Fruit fly (Drosophila melanogaster): ENCODE results near the gene CG43843.

The CG43843 gene

DNA sequence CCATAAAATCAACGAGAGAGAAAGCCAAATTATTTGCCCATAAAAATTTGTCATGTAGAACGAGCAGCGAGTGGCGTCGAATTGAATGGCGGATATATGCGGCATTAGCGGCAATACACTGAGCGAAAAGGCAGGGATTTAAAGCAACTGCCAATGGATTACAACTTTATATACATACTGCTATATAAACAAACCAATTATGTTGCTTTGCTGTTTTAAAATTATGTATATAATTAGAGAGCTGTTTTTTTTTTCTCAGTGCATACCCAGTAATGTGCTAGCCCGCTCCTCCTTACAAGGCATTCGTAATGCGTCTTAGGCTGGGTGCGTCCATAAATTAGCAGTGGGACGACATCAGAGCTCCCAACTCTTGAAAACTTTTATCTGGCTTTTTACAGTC is 7.7 kb upstream of the CG43843 start (continued):
- no peak for TF ChIP-seq pan (optimal IDR thresholded peaks at IDR 0.05)
- TF ChIP-seq pan (GFP tag; optimal IDR thresholded peaks at IDR 0.05 in 1 of 2, IDR thresholded peaks at IDR 0.05 in 1 of 2) = peak in 1 of 2 experiments; percentile 58
- TF ChIP-seq ttk (GFP tag; IDR thresholded peaks at IDR 0.05) = no peak
- no peak for TF ChIP-seq Mad (GFP tag; optimal IDR thresholded peaks at IDR 0.05)
- no peak for TF ChIP-seq mam (GFP tag; optimal IDR thresholded peaks at IDR 0.05)
- no peak for TF ChIP-seq cato (GFP tag; optimal IDR thresholded peaks at IDR 0.05; ENCODE audit: borderline replicate concordance)
- TF ChIP-seq ham (GFP tag; IDR thresholded peaks at IDR 0.05) = no peak
- no peak for TF ChIP-seq CG7987 (GFP tag; optimal IDR thresholded peaks at IDR 0.05)
- peak; percentile 14; the same call in 1 of the 2 replicates for TF ChIP-seq CG9215 (GFP tag; IDR thresholded peaks at IDR 0.05)
- no peak for TF ChIP-seq CrebB (tag; optimal IDR thresholded peaks at IDR 0.05)
- no peak for TF ChIP-seq CG13296 (GFP tag; optimal IDR thresholded peaks at IDR 0.05)
- no peak for TF ChIP-seq btn (GFP tag; optimal IDR thresholded peaks at IDR 0.05)
- TF ChIP-seq CG8359 (GFP tag; optimal IDR thresholded peaks at IDR 0.05; ENCODE audit: borderline replicate concordance) = no peak
- TF ChIP-seq nom (GFP tag; optimal IDR thresholded peaks at IDR 0.05) = no peak
- TF ChIP-seq CG1024 (GFP tag; IDR thresholded peaks at IDR 0.05) = no peak
- no peak for TF ChIP-seq Lhr (GFP tag; optimal IDR thresholded peaks at IDR 0.05)
- no peak for TF ChIP-seq Doc2 (GFP tag; IDR thresholded peaks at IDR 0.05)
- TF ChIP-seq Ada2b (GFP tag; IDR thresholded peaks at IDR 0.05) = peak; percentile 43; the same call in 1 of the 2 replicates
- TF ChIP-seq CG11504 (tag; optimal IDR thresholded peaks at IDR 0.05) = peak; percentile 52
- no peak for TF ChIP-seq trem (tag; optimal IDR thresholded peaks at IDR 0.05)
- TF ChIP-seq dmrt99B (tag; optimal IDR thresholded peaks at IDR 0.05) = peak; percentile 42
- no peak for TF ChIP-seq rib (GFP tag; IDR thresholded peaks at IDR 0.05)
- no peak for TF ChIP-seq zf30C (GFP tag; optimal IDR thresholded peaks at IDR 0.05)
- peak; percentile 62 for TF ChIP-seq Rfx (GFP tag; IDR thresholded peaks at IDR 0.05)
- no peak for TF ChIP-seq MBD-R2 (GFP tag; IDR thresholded peaks at IDR 0.05)
- no peak for TF ChIP-seq gsb (GFP tag; IDR thresholded peaks at IDR 0.05)
- no peak for TF ChIP-seq salm (tag; optimal IDR thresholded peaks at IDR 0.05)
- no peak for TF ChIP-seq CG15479 (GFP tag; optimal IDR thresholded peaks at IDR 0.05)
- no peak for TF ChIP-seq CG12299 (tag; optimal IDR thresholded peaks at IDR 0.05)
- TF ChIP-seq Kr (GFP tag; optimal IDR thresholded peaks at IDR 0.05) = no peak
- no peak for TF ChIP-seq Poxn (GFP tag; IDR thresholded peaks at IDR 0.05)
- peak; percentile 34 for TF ChIP-seq Hsf (GFP tag; optimal IDR thresholded peaks at IDR 0.05)
- TF ChIP-seq CG10959 (GFP tag; IDR thresholded peaks at IDR 0.05) = no peak
- TF ChIP-seq CG7839 (tag; optimal IDR thresholded peaks at IDR 0.05) = peak; percentile 45
- TF ChIP-seq CG4404 (GFP tag; IDR thresholded peaks at IDR 0.05) = no peak
- TF ChIP-seq CG31441 (GFP tag; IDR thresholded peaks at IDR 0.05) = no peak
- TF ChIP-seq ara (GFP tag; IDR thresholded peaks at IDR 0.05) = no peak
- TF ChIP-seq Sry-δ (GFP tag; optimal IDR thresholded peaks at IDR 0.05) = no peak
- TF ChIP-seq CG10654 (GFP tag; optimal IDR thresholded peaks at IDR 0.05) = no peak
- no peak for TF ChIP-seq NC2β (GFP tag; optimal IDR thresholded peaks at IDR 0.05)
- TF ChIP-seq sim (GFP tag; IDR thresholded peaks at IDR 0.05) = no peak
- no peak for TF ChIP-seq ATbp (GFP tag; optimal IDR thresholded peaks at IDR 0.05)
- TF ChIP-seq PHDP (tag; optimal IDR thresholded peaks at IDR 0.05) = no peak
- no peak for TF ChIP-seq CG3065 (GFP tag; optimal IDR thresholded peaks at IDR 0.05)
- TF ChIP-seq kay (GFP tag; optimal IDR thresholded peaks at IDR 0.05) = no peak
- no peak for TF ChIP-seq Dek (tag; optimal IDR thresholded peaks at IDR 0.05)
- no peak for TF ChIP-seq ems (GFP tag; optimal IDR thresholded peaks at IDR 0.05)
- no peak for TF ChIP-seq CG43689 (GFP tag; IDR thresholded peaks at IDR 0.05)
- no peak for TF ChIP-seq jigr1 (GFP tag; IDR thresholded peaks at IDR 0.05)
- no peak for TF ChIP-seq CG4854 (GFP tag; optimal IDR thresholded peaks at IDR 0.05)
- no peak for TF ChIP-seq CG30020 (tag; optimal IDR thresholded peaks at IDR 0.05)
- no peak for TF ChIP-seq slp2 (GFP tag; optimal IDR thresholded peaks at IDR 0.05)
- no peak for TF ChIP-seq gcm2 (GFP tag; optimal IDR thresholded peaks at IDR 0.05)
